Fruit fly (Drosophila melanogaster) whole organism, adult: ENCODE measurements around the gene alpha-Est3.
A peak's percentile ranks its signal among the peaks of the same experiment; 100 is the strongest.

Experiments used
- CG11617 ChIP-seq: fragments of 200-800 bp; sonication (Bioruptor generic); optimal IDR thresholded peaks from 2 replicates; lab custom pipeline; 2017; ENCODE audit warnings: mild to moderate bottlenecking, missing biosample characterization, missing genetic modification reagents, missing genetic modification characterization
- CG12768 ChIP-seq: fragments of 200-800 bp; sonication (Bioruptor generic); optimal IDR thresholded peaks from 2 replicates; lab custom pipeline; 2017; ENCODE audit warnings: missing biosample characterization, missing genetic modification characterization, mild to moderate bottlenecking, moderate library complexity, missing genetic modification reagents
- CG14711 ChIP-seq: fragments of 200-800 bp; sonication (Bioruptor generic); optimal IDR thresholded peaks from 2 replicates; lab custom pipeline; 2018; ENCODE audit warnings: missing biosample characterization, mild to moderate bottlenecking, missing genetic modification characterization, moderate library complexity
- CG1620 ChIP-seq: fragments of 200-800 bp; sonication (Bioruptor generic); optimal IDR thresholded peaks from 2 replicates; lab custom pipeline; 2016; ENCODE audit warnings: missing biosample characterization, missing genetic modification characterization
- CG33017 ChIP-seq: fragments of 200-800 bp; sonication (Bioruptor generic); optimal IDR thresholded peaks from 2 replicates; lab custom pipeline; 2018; ENCODE audit warnings: missing biosample characterization, mild to moderate bottlenecking, missing genetic modification characterization, moderate library complexity
- CG5204 ChIP-seq: fragments of 200-800 bp; sonication (Bioruptor generic); optimal IDR thresholded peaks from 2 replicates; lab custom pipeline; 2016; ENCODE audit warnings: missing biosample characterization, missing genetic modification characterization
- CG7045 ChIP-seq: fragments of 200-800 bp; sonication (Bioruptor generic); optimal IDR thresholded peaks from 2 replicates; lab custom pipeline; 2017; ENCODE audit warnings: missing biosample characterization, mild to moderate bottlenecking, missing genetic modification characterization
- CG7101 ChIP-seq: fragments of 200-800 bp; sonication (Bioruptor generic); optimal IDR thresholded peaks from 2 replicates; lab custom pipeline; 2018; ENCODE audit warnings: missing biosample characterization, mild to moderate bottlenecking, missing genetic modification characterization, moderate library complexity
- Clk ChIP-seq: fragments of 200-800 bp; sonication (Bioruptor generic); optimal IDR thresholded peaks from 2 replicates; lab custom pipeline; 2017; ENCODE audit warnings: missing biosample characterization, missing genetic modification characterization
- Crg-1 ChIP-seq: fragments of 200-800 bp; sonication (Bioruptor generic); optimal IDR thresholded peaks from 2 replicates; lab custom pipeline; 2016; ENCODE audit warnings: missing biosample characterization, missing genetic modification characterization
- Hr96 ChIP-seq: fragments of 200-800 bp; sonication (Bioruptor generic); optimal IDR thresholded peaks from 2 replicates; lab custom pipeline; 2016; ENCODE audit warnings: missing biosample characterization, missing genetic modification characterization
- Mnt ChIP-seq: fragments of 200-800 bp; sonication (Bioruptor generic); optimal IDR thresholded peaks from 2 replicates; lab custom pipeline; 2016; ENCODE audit warnings: missing biosample characterization, mild to moderate bottlenecking, missing genetic modification characterization
- bab1 ChIP-seq: fragments of 200-800 bp; sonication (Bioruptor generic); optimal IDR thresholded peaks from 3 replicates; lab custom pipeline; 2019; ENCODE audit warnings: missing biosample characterization, mild to moderate bottlenecking, missing genetic modification characterization, moderate library complexity
- cic ChIP-seq: fragments of 200-800 bp; sonication (Bioruptor generic); optimal IDR thresholded peaks from 2 replicates; lab custom pipeline; 2017; ENCODE audit warnings: missing biosample characterization, mild to moderate bottlenecking, missing genetic modification characterization, moderate library complexity
- cnc ChIP-seq, 2 experiments: fragments of >200 bp; optimal IDR thresholded peaks; 2 replicates each; lab custom pipeline; 2017
- kay ChIP-seq: fragments of 200-800 bp; sonication (Bioruptor generic); peaks from one replicate; lab custom pipeline; 2016; ENCODE audit warnings: missing biosample characterization, missing genetic modification characterization, borderline replicate concordance
- ovo ChIP-seq: fragments of 200-800 bp; sonication (Bioruptor generic); optimal IDR thresholded peaks from 2 replicates; lab custom pipeline; 2016; ENCODE audit warnings: missing biosample characterization, missing genetic modification characterization
- pad ChIP-seq: fragments of 200-800 bp; sonication (Bioruptor generic); optimal IDR thresholded peaks from 3 replicates; lab custom pipeline; 2017; ENCODE audit warnings: missing biosample characterization, missing genetic modification characterization, mild to moderate bottlenecking, moderate library complexity, missing genetic modification reagents
- tj ChIP-seq: fragments of 200-800 bp; sonication (Bioruptor generic); optimal IDR thresholded peaks from 3 replicates; lab custom pipeline; 2017; ENCODE audit warnings: missing biosample characterization, mild to moderate bottlenecking, missing genetic modification characterization, moderate library complexity
- toe ChIP-seq: fragments of 200-800 bp; sonication (Bioruptor generic); optimal IDR thresholded peaks from 2 replicates; lab custom pipeline; 2016; ENCODE audit warnings: missing biosample characterization, missing genetic modification characterization

The alpha-Est3 gene

DNA sequence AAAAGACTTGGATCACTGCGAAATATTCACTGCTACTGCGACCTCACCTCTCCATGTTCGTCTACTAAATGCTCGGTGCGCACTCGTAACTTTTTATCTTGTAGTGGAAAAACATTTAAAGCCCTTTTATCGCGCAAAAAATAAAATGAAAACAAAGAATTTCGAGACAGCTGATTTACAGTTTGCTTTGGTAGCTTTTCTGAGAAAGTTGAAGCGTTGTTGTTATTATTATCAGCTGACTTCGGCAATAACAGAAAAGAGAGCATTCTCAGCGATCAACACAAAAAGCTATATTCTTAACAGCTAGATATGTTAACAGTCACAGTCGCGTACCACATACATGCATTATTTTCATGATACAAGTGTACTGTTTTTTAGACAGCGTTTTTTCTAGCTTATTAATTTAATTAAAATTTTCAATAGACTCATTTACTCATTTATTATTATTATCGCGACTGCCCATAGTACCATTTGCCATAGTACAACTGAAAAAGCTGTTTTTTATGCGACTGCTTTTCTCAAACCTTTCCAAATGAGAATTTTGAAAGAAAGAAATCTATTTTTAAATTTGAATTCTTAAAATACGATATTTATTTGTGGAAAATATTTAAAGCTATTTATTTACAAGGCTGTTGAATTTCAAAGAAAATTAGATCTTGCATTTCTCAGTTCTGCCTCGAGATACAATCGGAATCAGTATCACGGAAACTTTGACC lies at the start of gene alpha-Est3, which contains the start of gene alpha-Est2:
TSS of gene alpha-Est3 (minus strand) at position 487 of the 716 bp plus-strand sequence.
TSS of gene alpha-Est2 (plus strand) at position 666 of the 716 bp plus-strand sequence.
- no peak for TF ChIP-seq CG14711 (tag; lab: Kevin White, UChicago)
- no peak for TF ChIP-seq CG5204 (GFP tag; lab: Kevin White, UChicago)
- no peak for TF ChIP-seq CG7101 (tag; lab: Kevin White, UChicago)
- no peak for TF ChIP-seq CG33017 (tag; lab: Kevin White, UChicago)
- TF ChIP-seq kay (GFP tag; lab: Kevin White, UChicago) = peak; percentile 78
- TF ChIP-seq CG1620 (GFP tag; lab: Kevin White, UChicago) = no peak
- no peak for TF ChIP-seq Clk (GFP tag; lab: Kevin White, UChicago)
- TF ChIP-seq Mnt = no peak
- TF ChIP-seq ovo = no peak
- TF ChIP-seq pad (GFP tag; lab: Kevin White, UChicago) = no peak
- TF ChIP-seq cnc (optimal IDR thresholded peaks at IDR 0.05; lab: Kevin White, UChicago) = no peak
- no peak for TF ChIP-seq toe (GFP tag; lab: Kevin White, UChicago)
- TF ChIP-seq cic (GFP tag; lab: Kevin White, UChicago) = peak; percentile 25
- no peak for TF ChIP-seq Crg-1 (GFP tag; lab: Kevin White, UChicago)
- TF ChIP-seq CG11617 = no peak
- TF ChIP-seq bab1 (GFP tag; lab: Kevin White, UChicago) = peak; percentile 26
- no peak for TF ChIP-seq Hr96 (GFP tag; lab: Kevin White, UChicago)
- no peak for TF ChIP-seq CG12768 (GFP tag; lab: Kevin White, UChicago)
- peak; percentile 27 for TF ChIP-seq tj (GFP tag; lab: Kevin White, UChicago)
- TF ChIP-seq CG7045 (GFP tag; lab: Kevin White, UChicago) = no peak

dm6 chr3R:7591189-7591588 lies 49.8 kb upstream of the alpha-Est3 start:
- TF ChIP-seq Crg-1 (GFP tag; lab: Kevin White, UChicago) = no peak
- TF ChIP-seq cic (GFP tag; lab: Kevin White, UChicago) = no peak

dm6 chr3R:7572237-7572636 lies 30.8 kb upstream of the alpha-Est3 start:
- TF ChIP-seq CG5204 (GFP tag; lab: Kevin White, UChicago) = no peak
- no peak for TF ChIP-seq CG12768 (GFP tag; lab: Kevin White, UChicago)
- no peak for TF ChIP-seq Hr96 (GFP tag; lab: Kevin White, UChicago)
- TF ChIP-seq ovo = no peak
- TF ChIP-seq CG33017 (tag; lab: Kevin White, UChicago) = no peak

DNA sequence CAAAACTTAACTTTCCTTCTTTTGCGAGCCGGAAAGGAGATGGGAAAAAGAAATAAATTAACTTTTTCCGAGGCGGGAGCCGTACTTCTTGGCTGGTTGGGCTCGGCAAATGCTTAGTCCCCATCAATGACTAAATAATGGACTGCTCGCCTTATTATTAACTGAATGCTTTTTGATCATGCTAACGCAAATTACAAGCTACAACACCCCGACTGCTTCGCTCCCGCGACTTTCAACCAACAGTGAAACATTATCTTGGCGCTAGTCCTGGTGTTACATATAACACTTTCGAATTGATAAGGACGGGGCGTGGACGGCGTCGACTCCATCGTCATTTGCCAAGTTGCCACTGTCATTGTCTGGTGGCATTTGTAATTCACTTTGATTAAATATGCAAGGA lies 10.3 kb upstream of the alpha-Est3 start, which contains the start of gene CG45545:
TSS of gene CG45545 (plus strand) at position 301 of the 400 bp plus-strand sequence.
- TF ChIP-seq CG7101 (tag; lab: Kevin White, UChicago) (no peak), CG7045 (GFP tag; lab: Kevin White, UChicago) (no peak), ovo (no peak), Mnt (no peak), CG11617 (no peak), tj (GFP tag; lab: Kevin White, UChicago) (no peak), CG1620 (GFP tag; lab: Kevin White, UChicago) (no peak), bab1 (GFP tag; lab: Kevin White, UChicago) (no peak), kay (GFP tag; lab: Kevin White, UChicago) (no peak), pad (GFP tag; lab: Kevin White, UChicago) (no peak), Crg-1 (GFP tag; lab: Kevin White, UChicago) (no peak), CG5204 (GFP tag; lab: Kevin White, UChicago) (no peak), Hr96 (GFP tag; lab: Kevin White, UChicago) (no peak), Clk (GFP tag; lab: Kevin White, UChicago) (no peak)

dm6 chr3R:7548808-7549744 lies 7.6 kb upstream of the alpha-Est3 start, which contains the start of gene alpha-Est1:
Gene alpha-Est1 (minus strand): TSS chr3R:7549124.
- TF ChIP-seq cic (GFP tag; lab: Kevin White, UChicago) (peak; percentile 38), CG12768 (GFP tag; lab: Kevin White, UChicago) (no peak)

DNA sequence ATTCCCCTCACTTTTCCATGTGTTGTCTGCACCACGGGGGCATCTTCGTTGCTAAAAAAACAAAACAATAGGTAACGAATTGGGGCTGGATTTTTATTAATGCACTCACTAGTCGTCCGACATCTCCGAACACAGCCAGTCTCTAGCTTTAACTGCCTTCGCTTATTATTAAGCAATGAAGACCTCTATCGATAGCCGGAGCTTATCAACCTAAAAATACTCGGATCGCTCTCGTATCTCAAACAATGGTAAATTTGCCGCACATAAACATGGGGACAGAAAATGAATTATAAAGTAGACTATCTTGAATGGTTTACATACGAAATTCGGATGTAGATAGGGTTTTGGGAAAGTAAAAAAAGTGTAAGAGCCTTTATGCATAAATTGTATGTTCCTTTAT lies 3.0 kb downstream of the alpha-Est3 start, which contains the start of gene alpha-Est4:
TSS of gene alpha-Est4 (minus strand) at position 181 of the 400 bp plus-strand sequence.
- TF ChIP-seq Mnt (no peak), CG11617 (no peak), CG33017 (tag; lab: Kevin White, UChicago) (no peak), CG14711 (tag; lab: Kevin White, UChicago) (no peak), CG7045 (GFP tag; lab: Kevin White, UChicago) (no peak), pad (GFP tag; lab: Kevin White, UChicago) (no peak), Clk (GFP tag; lab: Kevin White, UChicago) (no peak), CG12768 (GFP tag; lab: Kevin White, UChicago) (no peak), CG1620 (GFP tag; lab: Kevin White, UChicago) (no peak), cic (GFP tag; lab: Kevin White, UChicago) (no peak), tj (GFP tag; lab: Kevin White, UChicago) (no peak), ovo (no peak), toe (GFP tag; lab: Kevin White, UChicago) (no peak), CG7101 (tag; lab: Kevin White, UChicago) (no peak), Hr96 (GFP tag; lab: Kevin White, UChicago) (no peak), bab1 (GFP tag; lab: Kevin White, UChicago) (no peak), Crg-1 (GFP tag; lab: Kevin White, UChicago) (no peak), CG5204 (GFP tag; lab: Kevin White, UChicago) (no peak)
